Fruit fly (Drosophila melanogaster) whole organism, embryonic: Measurements from ENCODE around the gene CG9776.

ENCODE experiments used
- CG10274 ChIP-seq: fragments of 200-800 bp; sonication (Bioruptor generic); optimal IDR thresholded peaks from 3 replicates; lab custom pipeline; 2017; ENCODE audit warnings: missing biosample characterization, mild to moderate bottlenecking, missing genetic modification characterization
- CG10366 ChIP-seq: fragments of 200-800 bp; sonication (Bioruptor generic); IDR thresholded peaks from 2 replicates; pipeline ENCODE4 v1.3.6; 2022; ENCODE audit warnings: missing biosample characterization, missing genetic modification characterization
- CG10654 ChIP-seq: fragments of 200-800 bp; sonication (Bioruptor generic); optimal IDR thresholded peaks from 2 replicates; lab custom pipeline; 2016; ENCODE audit warnings: missing biosample characterization, missing genetic modification characterization
- CG11398 ChIP-seq: fragments of 200-800 bp; sonication (Bioruptor generic); optimal IDR thresholded peaks from 2 replicates; lab custom pipeline; 2016; ENCODE audit warnings: missing biosample characterization, missing genetic modification characterization
- CG11456 ChIP-seq: fragments of 200-800 bp; sonication (Bioruptor generic); IDR thresholded peaks from 3 replicates; pipeline ENCODE4 v1.3.6; 2022; ENCODE audit warnings: missing biosample characterization, missing genetic modification characterization
- CG13624 ChIP-seq: fragments of 200-800 bp; sonication (Bioruptor generic); optimal IDR thresholded peaks from 2 replicates; lab custom pipeline; 2016; ENCODE audit warnings: missing biosample characterization, missing genetic modification characterization
- CG15269 ChIP-seq: fragments of 200-800 bp; sonication (Bioruptor generic); optimal IDR thresholded peaks from 2 replicates; lab custom pipeline; 2018; ENCODE audit warnings: missing biosample characterization, mild to moderate bottlenecking, missing genetic modification characterization, moderate library complexity
- CG15479 ChIP-seq: fragments of 200-800 bp; sonication (Bioruptor generic); optimal IDR thresholded peaks from 3 replicates; lab custom pipeline; 2019; ENCODE audit warnings: missing biosample characterization, mild to moderate bottlenecking, missing genetic modification characterization, moderate library complexity
- CG16779 ChIP-seq: fragments of 200-800 bp; sonication (Bioruptor generic); IDR thresholded peaks from 2 replicates; pipeline ENCODE4 v1.3.6; 2022; ENCODE audit warnings: missing biosample characterization, missing genetic modification characterization
- CG16863 ChIP-seq: fragments of 200-800 bp; sonication (Bioruptor generic); optimal IDR thresholded peaks from 3 replicates; lab custom pipeline; 2016; ENCODE audit warnings: missing biosample characterization, missing genetic modification characterization
- CG17186 ChIP-seq: fragments of 200-800 bp; sonication (Bioruptor generic); optimal IDR thresholded peaks from 3 replicates; lab custom pipeline; 2017; ENCODE audit warnings: missing biosample characterization, missing genetic modification reagents, missing genetic modification characterization
- CG2202 ChIP-seq: fragments of 200-800 bp; sonication (Bioruptor generic); optimal IDR thresholded peaks from 2 replicates; lab custom pipeline; 2018; ENCODE audit warnings: missing biosample characterization, mild to moderate bottlenecking, missing genetic modification characterization
- CG3838 ChIP-seq: fragments of 200-800 bp; sonication (Bioruptor generic); optimal IDR thresholded peaks from 3 replicates; lab custom pipeline; 2016; ENCODE audit warnings: missing biosample characterization, missing genetic modification characterization
- CG6175 ChIP-seq: fragments of 200-800 bp; sonication (Bioruptor generic); IDR thresholded peaks from 3 replicates; pipeline ENCODE4 v1.3.6; 2022; ENCODE audit warnings: missing biosample characterization, missing genetic modification characterization
- CG7963 ChIP-seq: fragments of 200-800 bp; sonication (Bioruptor generic); IDR thresholded peaks from 3 replicates; pipeline ENCODE4 v1.3.6; 2022; ENCODE audit warnings: missing biosample characterization, missing genetic modification characterization; ENCODE audit not compliant: partially characterized antibody
- CG8765 ChIP-seq: fragments of 200-800 bp; sonication (Bioruptor generic); IDR thresholded peaks from 2 replicates; pipeline ENCODE4 v1.3.6; 2022; ENCODE audit warnings: missing biosample characterization, missing genetic modification characterization
- CG9797 ChIP-seq: fragments of 200-800 bp; sonication (Bioruptor generic); optimal IDR thresholded peaks from 3 replicates; lab custom pipeline; 2018; ENCODE audit warnings: missing biosample characterization, mild to moderate bottlenecking, missing genetic modification characterization
- CHES-1-like ChIP-seq: fragments of 200-800 bp; sonication (Bioruptor generic); optimal IDR thresholded peaks from 2 replicates; lab custom pipeline; 2016; ENCODE audit warnings: missing biosample characterization, missing genetic modification characterization
- Chrac-16 ChIP-seq: fragments of 200-800 bp; sonication (Bioruptor generic); optimal IDR thresholded peaks from 3 replicates; lab custom pipeline; 2016; ENCODE audit warnings: missing biosample characterization, missing genetic modification characterization
- Dad ChIP-seq: fragments of 200-800 bp; sonication (Bioruptor generic); optimal IDR thresholded peaks from 3 replicates; lab custom pipeline; 2016; ENCODE audit warnings: missing biosample characterization, missing genetic modification characterization
- Dbx ChIP-seq: fragments of 200-800 bp; sonication (Bioruptor generic); IDR thresholded peaks from 3 replicates; pipeline ENCODE4 v1.3.6; 2022; ENCODE audit warnings: missing biosample characterization, missing genetic modification characterization
- Dfd ChIP-seq, 2 experiments: fragments of >200 bp; optimal IDR thresholded peaks; 2 replicates each; lab custom pipeline; 2017; ENCODE audit warnings: missing biosample characterization in 2 of 2, missing genetic modification characterization in 2 of 2
- Dip3 ChIP-seq: fragments of 200-800 bp; sonication (Bioruptor generic); optimal IDR thresholded peaks from 3 replicates; lab custom pipeline; 2016; ENCODE audit warnings: missing biosample characterization, missing genetic modification characterization
- Doc2 ChIP-seq: fragments of 200-800 bp; sonication (Bioruptor generic); IDR thresholded peaks from 2 replicates; pipeline ENCODE4 v1.3.6; 2022; ENCODE audit warnings: missing biosample characterization, missing genetic modification characterization
- Drgx ChIP-seq: fragments of 200-800 bp; sonication (Bioruptor generic); IDR thresholded peaks from 2 replicates; pipeline ENCODE4 v1.3.6; 2022; ENCODE audit warnings: missing biosample characterization, missing genetic modification characterization
- Eip74EF ChIP-seq, 2 experiments: fragments of 200-800 bp in 1 of 2; fragments of >200 bp in 1 of 2; sonication (Bioruptor generic) in 1 of 2; optimal IDR thresholded peaks; 2 replicates each; lab custom pipeline; 2017 to 2019; ENCODE audit warnings: missing biosample characterization in 2 of 2, missing genetic modification characterization in 2 of 2, mild to moderate bottlenecking in 1 of 2, moderate library complexity in 1 of 2
- Elba2 ChIP-seq: fragments of 200-800 bp; sonication (Bioruptor generic); optimal IDR thresholded peaks from 3 replicates; lab custom pipeline; 2016; ENCODE audit warnings: missing biosample characterization, missing genetic modification characterization
- MESR4 ChIP-seq: fragments of 200-800 bp; sonication (Bioruptor generic); optimal IDR thresholded peaks from 2 replicates; lab custom pipeline; 2018; ENCODE audit warnings: missing biosample characterization, mild to moderate bottlenecking, missing genetic modification characterization, moderate library complexity
- Meics ChIP-seq: fragments of 200-800 bp; sonication (Bioruptor generic); optimal IDR thresholded peaks from 2 replicates; lab custom pipeline; 2017; ENCODE audit warnings: missing biosample characterization, mild to moderate bottlenecking, missing genetic modification characterization
- Mes4 ChIP-seq: fragments of 200-800 bp; sonication (Bioruptor generic); optimal IDR thresholded peaks from 2 replicates; lab custom pipeline; 2016; ENCODE audit warnings: missing biosample characterization, missing genetic modification characterization
- Mrtf ChIP-seq: fragments of 200-800 bp; sonication (Bioruptor generic); IDR thresholded peaks from 3 replicates; pipeline ENCODE4 v1.3.6; 2022; ENCODE audit warnings: missing biosample characterization, missing genetic modification characterization
- Oaz ChIP-seq: fragments of 200-800 bp; sonication (Bioruptor generic); IDR thresholded peaks from 2 replicates; pipeline ENCODE4 v1.3.6; 2022; ENCODE audit warnings: missing biosample characterization, missing genetic modification characterization
- Pdp1 ChIP-seq, 2 experiments: fragments of 200-800 bp; sonication (Bioruptor generic); optimal IDR thresholded peaks; 3 replicates each; lab custom pipeline; 2016; ENCODE audit warnings: missing biosample characterization in 2 of 2, missing genetic modification characterization in 2 of 2, mild to moderate bottlenecking in 1 of 2, moderate library complexity in 1 of 2
- Scr ChIP-seq: fragments of 200-800 bp; sonication (Bioruptor generic); IDR thresholded peaks from 2 replicates; pipeline ENCODE4 v1.3.6; 2022; ENCODE audit warnings: missing biosample characterization, missing genetic modification characterization; ENCODE audit not compliant: partially characterized antibody
- Xbp1 ChIP-seq: fragments of 200-800 bp; sonication (Bioruptor generic); optimal IDR thresholded peaks from 3 replicates; lab custom pipeline; 2016; ENCODE audit warnings: missing biosample characterization, mild to moderate bottlenecking, missing genetic modification characterization
- Xrp1 ChIP-seq: fragments of 200-800 bp; sonication (Bioruptor generic); IDR thresholded peaks from 2 replicates; pipeline ENCODE4 v1.3.6; 2022; ENCODE audit warnings: missing biosample characterization, missing genetic modification characterization
- ash1 ChIP-seq: fragments of 200-800 bp; sonication (Bioruptor generic); optimal IDR thresholded peaks from 2 replicates; lab custom pipeline; 2018; ENCODE audit warnings: missing biosample characterization, mild to moderate bottlenecking, missing genetic modification characterization
- bigmax ChIP-seq: fragments of 200-800 bp; sonication (Bioruptor generic); optimal IDR thresholded peaks from 2 replicates; lab custom pipeline; 2018; ENCODE audit warnings: missing biosample characterization, mild to moderate bottlenecking, missing genetic modification characterization
- chif ChIP-seq, 2 experiments: fragments of 200-800 bp; sonication (Bioruptor generic); optimal IDR thresholded peaks; 3 replicates each; lab custom pipeline; 2016; ENCODE audit warnings: missing biosample characterization in 2 of 2, missing genetic modification characterization in 2 of 2
- fd3F ChIP-seq: fragments of 200-800 bp; sonication (Bioruptor generic); optimal IDR thresholded peaks from 2 replicates; lab custom pipeline; 2018; ENCODE audit warnings: missing biosample characterization, mild to moderate bottlenecking, missing genetic modification characterization, moderate library complexity
- gcm ChIP-seq: fragments of 200-800 bp; sonication (Bioruptor generic); optimal IDR thresholded peaks from 2 replicates; lab custom pipeline; 2019; ENCODE audit warnings: missing biosample characterization, mild to moderate bottlenecking, missing genetic modification characterization, moderate library complexity
- jumu ChIP-seq: fragments of 200-800 bp; sonication (Bioruptor generic); optimal IDR thresholded peaks from 3 replicates; lab custom pipeline; 2016; ENCODE audit warnings: missing biosample characterization, missing genetic modification characterization
- kay ChIP-seq: fragments of 200-800 bp; sonication (Bioruptor generic); optimal IDR thresholded peaks from 2 replicates; lab custom pipeline; 2016; ENCODE audit warnings: missing biosample characterization, missing genetic modification characterization
- pzg ChIP-seq: fragments of 200-800 bp; sonication (Bioruptor generic); optimal IDR thresholded peaks from 3 replicates; lab custom pipeline; 2018; ENCODE audit warnings: missing biosample characterization, mild to moderate bottlenecking, missing genetic modification characterization, moderate library complexity
- sens-2 ChIP-seq: fragments of 200-800 bp; sonication (Bioruptor generic); IDR thresholded peaks from 2 replicates; pipeline ENCODE4 v1.3.6; 2022; ENCODE audit warnings: missing biosample characterization, missing genetic modification characterization
- seq ChIP-seq: fragments of 200-800 bp; sonication (Bioruptor generic); IDR thresholded peaks from 2 replicates; pipeline ENCODE4 v1.3.6; 2022; ENCODE audit warnings: missing biosample characterization, missing genetic modification characterization
- shn ChIP-seq: fragments of 200-800 bp; sonication (Bioruptor generic); optimal IDR thresholded peaks from 3 replicates; lab custom pipeline; 2016; ENCODE audit warnings: missing biosample characterization, missing genetic modification characterization
- slp2 ChIP-seq: fragments of 200-800 bp; sonication (Bioruptor generic); optimal IDR thresholded peaks from 2 replicates; lab custom pipeline; 2016; ENCODE audit warnings: missing biosample characterization, missing genetic modification characterization
- tin ChIP-seq: fragments of 200-800 bp; sonication (Bioruptor generic); optimal IDR thresholded peaks from 3 replicates; lab custom pipeline; 2016; ENCODE audit warnings: missing biosample characterization, missing genetic modification characterization
- wor ChIP-seq: fragments of 200-800 bp; sonication (Bioruptor generic); IDR thresholded peaks from 2 replicates; pipeline ENCODE4 v1.3.6; 2022; ENCODE audit warnings: missing biosample characterization, missing genetic modification characterization
- zen2 ChIP-seq: fragments of 200-800 bp; sonication (Bioruptor generic); IDR thresholded peaks from 3 replicates; pipeline ENCODE4 v1.3.6; 2022; ENCODE audit warnings: missing biosample characterization, missing genetic modification characterization; ENCODE audit not compliant: partially characterized antibody

Gene CG9776

dm6 chr3R:4333964-4334363 lies at the start of gene CG9776 (continued):
- peak; percentile 65 for TF ChIP-seq CG16863 (GFP tag; lab: Kevin White, UChicago)
- peak; percentile 75 for TF ChIP-seq Dbx
- no peak for TF ChIP-seq seq (GFP tag; lab: Robert Waterston, UW)
- peak; percentile 86 for TF ChIP-seq MESR4
- TF ChIP-seq CG11398 (GFP tag; lab: Kevin White, UChicago) = no peak
- no peak for TF ChIP-seq Mes4
- peak; percentile 78 for TF ChIP-seq Xbp1 (GFP tag; lab: Kevin White, UChicago)
- peak; percentile 94 for TF ChIP-seq pzg (GFP tag; lab: Kevin White, UChicago)
- peak; percentile 53 for TF ChIP-seq kay
- TF ChIP-seq Xrp1 = peak; percentile 70
- TF ChIP-seq sens-2 = no peak
- peak; percentile 59; the same call in 1 of the 3 replicates for TF ChIP-seq Mrtf (GFP tag; lab: Robert Waterston, UW)
- no peak for TF ChIP-seq CG6175 (GFP tag; lab: Robert Waterston, UW)
- peak; percentile 54 for TF ChIP-seq CG13624
- TF ChIP-seq CG16779 = peak; percentile 66; the same call in 1 of the 2 replicates
- peak; percentile 99 for TF ChIP-seq CG7963 (GFP tag; lab: Robert Waterston, UW)
- peak; percentile 62 to 75 for TF ChIP-seq Pdp1 (GFP tag; optimal IDR thresholded peaks at IDR 0.05; lab: Kevin White, UChicago)
- TF ChIP-seq gcm (GFP tag; lab: Kevin White, UChicago) = no peak
- TF ChIP-seq CHES-1-like (GFP tag; lab: Kevin White, UChicago) = peak; percentile 73
- peak; percentile 47 for TF ChIP-seq tin
- TF ChIP-seq Elba2 (GFP tag; lab: Kevin White, UChicago) = peak; percentile 79
- TF ChIP-seq bigmax (GFP tag; lab: Kevin White, UChicago) = peak; percentile 29
- peak; percentile 21 for TF ChIP-seq CG3838
- peak; percentile 41 for TF ChIP-seq jumu (GFP tag; lab: Kevin White, UChicago)
- no peak for TF ChIP-seq CG15269
- peak; percentile 97 for TF ChIP-seq Scr
- peak; percentile 15 to 74 for TF ChIP-seq chif (GFP tag; optimal IDR thresholded peaks at IDR 0.05; lab: Kevin White, UChicago)
- peak; percentile 38 for TF ChIP-seq CG10654 (GFP tag; lab: Kevin White, UChicago)
- peak; percentile 52 for TF ChIP-seq Dad (GFP tag; lab: Kevin White, UChicago)
- peak; percentile 51 for TF ChIP-seq CG9797 (GFP tag; lab: Kevin White, UChicago)
- peak; percentile 83 for TF ChIP-seq CG17186 (GFP tag; lab: Kevin White, UChicago)
- TF ChIP-seq Chrac-16 (GFP tag; lab: Kevin White, UChicago) = peak; percentile 41
- TF ChIP-seq Drgx (GFP tag; lab: Robert Waterston, UW) = no peak
- TF ChIP-seq Doc2 (GFP tag; lab: Robert Waterston, UW) = no peak
- peak; percentile 53 for TF ChIP-seq CG10366
- peak; percentile 57 for TF ChIP-seq Dip3 (GFP tag; lab: Kevin White, UChicago)
- peak; percentile 71 for TF ChIP-seq shn (GFP tag; lab: Kevin White, UChicago)
- TF ChIP-seq wor (GFP tag; lab: Robert Waterston, UW) = no peak
- peak in 1 of 2 experiments; percentile 70 for TF ChIP-seq Dfd (GFP tag; optimal IDR thresholded peaks at IDR 0.05; lab: Kevin White, UChicago)
- TF ChIP-seq Meics (GFP tag; lab: Kevin White, UChicago) = no peak
- TF ChIP-seq fd3F = peak; percentile 41
- peak in 1 of 2 experiments; percentile 48 for TF ChIP-seq Eip74EF (GFP tag; optimal IDR thresholded peaks at IDR 0.05; lab: Kevin White, UChicago)
- TF ChIP-seq zen2 (GFP tag; lab: Robert Waterston, UW) = peak; percentile 98
- no peak for TF ChIP-seq ash1 (GFP tag; lab: Kevin White, UChicago)
- TF ChIP-seq Oaz = 0 out of 2 replicates have a peak, but pooled peaks have one; percentile 9
- TF ChIP-seq CG10274 (GFP tag; lab: Kevin White, UChicago) = no peak
- 0 out of 2 replicates have a peak, but pooled peaks have one; percentile 38 for TF ChIP-seq CG8765 (GFP tag; lab: Robert Waterston, UW)
- TF ChIP-seq CG11456 (GFP tag; lab: Robert Waterston, UW) = peak; percentile 77; the same call in 2 of the 3 replicates
- peak; percentile 67 for TF ChIP-seq slp2 (GFP tag; lab: Kevin White, UChicago)
- TF ChIP-seq CG2202 (tag; lab: Kevin White, UChicago) = no peak
- TF ChIP-seq CG15479 (GFP tag; lab: Kevin White, UChicago) = peak; percentile 44
